Worm (Caenorhabditis elegans): ENCODE measurements around the gene F58E1.13.

Gene F58E1.13

DNA sequence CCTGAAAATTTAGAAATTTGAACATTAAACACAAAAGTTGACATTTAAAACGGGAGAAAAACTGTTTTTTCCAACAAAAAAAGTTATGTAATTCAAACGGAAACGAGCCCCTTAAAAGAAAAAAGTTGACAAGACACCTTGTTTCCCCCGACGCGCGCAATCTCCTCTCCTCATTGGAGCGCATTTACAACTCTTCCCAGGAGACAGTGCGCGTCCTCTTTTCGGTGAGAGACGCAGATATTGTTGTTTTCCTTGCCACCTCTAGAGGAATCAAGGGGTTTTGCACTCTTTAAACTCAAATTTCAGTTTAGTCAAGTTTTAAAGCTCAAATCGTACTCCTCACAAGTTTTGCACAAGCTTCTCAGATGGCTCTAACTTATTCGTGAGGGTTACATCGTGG, at the start of gene F58E1.13:
F58E1.13 (minus strand) TSS at position 12 of the 400 bp plus-strand sequence.
- TF ChIP-seq nhr-237 (tag; optimal IDR thresholded peaks at IDR 0.05) (no peak), zfp-2 (tag; optimal IDR thresholded peaks at IDR 0.05) (no peak)

DNA sequence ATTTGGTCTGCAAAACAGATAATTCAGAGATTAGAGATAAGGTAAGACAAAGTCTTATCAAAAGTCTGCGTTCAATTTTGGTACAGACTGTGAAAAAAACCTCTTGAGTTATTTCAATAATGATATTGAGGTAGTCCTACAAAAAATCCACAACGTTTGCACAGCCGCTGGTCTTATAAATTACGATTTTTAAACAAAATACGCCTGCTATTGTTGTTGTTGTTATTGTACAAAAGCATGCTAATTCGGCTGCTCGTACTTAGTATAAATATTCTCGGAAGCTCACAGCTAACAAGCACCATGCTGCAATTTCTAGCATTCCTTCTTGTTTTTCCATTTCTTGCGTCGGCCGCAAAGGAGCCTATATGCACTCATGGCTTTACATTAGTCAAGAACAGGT, 48.5 kb upstream of the F58E1.13 start, which contains the start of gene clec-19:
clec-19 (plus strand) TSS at position 301 of the 400 bp plus-strand sequence.
- TF ChIP-seq skn-1 (tag; optimal IDR thresholded peaks at IDR 0.05), result no peak
- TF ChIP-seq mxl-2 (GFP tag; conservative IDR thresholded peaks at IDR 0.05), result no peak
- TF ChIP-seq duxl-1 (tag; optimal IDR thresholded peaks at IDR 0.05; ENCODE audit: poor library complexity), result no peak
- no peak for TF ChIP-seq daf-12 (tag; optimal IDR thresholded peaks at IDR 0.05)
- TF ChIP-seq pqm-1 (tag; optimal IDR thresholded peaks at IDR 0.05), result no peak
- no peak for TF ChIP-seq dmd-6 (GFP tag; IDR thresholded peaks at IDR 0.05)
- TF ChIP-seq ceh-20 (GFP tag; IDR thresholded peaks at IDR 0.05), result no peak
- no peak for TF ChIP-seq dmd-8 (GFP tag; IDR thresholded peaks at IDR 0.05)
- TF ChIP-seq lin-38 (GFP tag; IDR thresholded peaks at IDR 0.05), result no peak

DNA sequence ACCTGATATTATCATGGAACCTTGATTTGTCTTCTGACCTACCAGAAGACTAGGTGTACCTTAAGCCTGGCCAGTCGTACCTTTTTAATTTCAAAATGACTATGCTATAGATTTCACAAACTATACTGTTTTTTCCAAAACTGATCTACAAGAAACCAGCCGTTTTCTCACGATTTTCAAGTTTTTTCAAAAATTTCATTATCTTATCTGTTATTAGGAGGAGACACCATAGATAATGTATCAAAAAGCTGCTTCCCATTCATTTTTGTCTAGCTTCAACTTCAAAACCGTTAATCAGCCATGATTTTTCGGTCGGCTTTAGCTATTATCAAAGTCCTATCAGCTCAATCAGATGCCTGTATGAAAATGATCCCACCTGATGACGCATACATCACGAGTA, 46.9 kb upstream of the F58E1.13 start, which contains the start of gene F36H5.12:
F36H5.12 (plus strand) TSS at position 301 of the 400 bp plus-strand sequence.
- TF ChIP-seq spr-3 (GFP tag; optimal IDR thresholded peaks at IDR 0.05) (no peak), attf-4 (tag; optimal IDR thresholded peaks at IDR 0.05) (no peak), fkh-10 (GFP tag; optimal IDR thresholded peaks at IDR 0.05) (no peak)

DNA sequence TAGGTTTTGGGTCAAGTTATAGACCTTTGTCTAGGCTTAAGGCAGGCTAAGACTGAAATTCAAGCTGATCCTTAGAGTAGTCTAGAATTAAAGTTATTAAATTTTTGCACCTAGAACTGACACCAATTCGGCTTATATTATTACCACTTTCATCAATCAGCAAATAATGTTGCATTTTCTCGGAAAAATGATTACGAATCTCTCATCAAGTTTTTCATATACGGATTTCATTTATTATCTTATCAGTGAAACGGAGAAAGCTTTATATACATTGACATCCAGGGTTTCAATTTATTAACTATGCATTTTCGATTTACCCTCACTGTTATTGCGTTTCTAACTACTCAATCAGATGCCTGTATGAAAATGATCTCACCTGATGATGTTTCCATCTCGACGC, 45.6 kb upstream of the F58E1.13 start, which contains the start of gene K07G6.1:
K07G6.1 (plus strand) TSS at position 301 of the 400 bp plus-strand sequence.
- TF ChIP-seq tag-97 (GFP tag; IDR thresholded peaks at IDR 0.05), result no peak
- TF ChIP-seq sdz-12 (GFP tag; optimal IDR thresholded peaks at IDR 0.05), result no peak
- TF ChIP-seq zfp-3 (GFP tag; conservative IDR thresholded peaks at IDR 0.05), result no peak
- no peak for TF ChIP-seq rbr-2 (tag; optimal IDR thresholded peaks at IDR 0.05)

DNA sequence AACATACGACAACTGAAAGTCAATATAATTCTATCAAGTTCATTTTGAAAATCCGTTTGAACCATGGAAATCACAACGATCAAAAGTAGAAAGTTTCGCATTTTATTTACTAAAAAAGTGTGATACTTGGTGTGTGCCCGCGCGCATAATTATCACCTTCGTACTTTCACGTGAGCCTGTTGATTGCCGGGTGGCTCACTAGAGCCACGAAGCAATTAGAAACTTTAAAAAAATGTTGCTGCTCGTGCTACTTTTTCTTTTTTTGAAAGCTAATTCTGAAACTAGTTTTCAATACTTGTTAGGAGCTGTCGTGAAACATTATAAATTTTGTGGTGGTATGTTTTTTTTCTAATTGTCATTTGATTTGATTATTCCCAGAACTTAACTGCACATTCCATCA, 43.2 kb upstream of the F58E1.13 start, which contains the start of the genes irld-9 and irld-33:
irld-9 (minus strand) TSS at position 101 of the 400 bp plus-strand sequence.
irld-33 (plus strand) TSS at position 209 of the 400 bp plus-strand sequence.
- TF ChIP-seq F44E2.7 (GFP tag; IDR thresholded peaks at IDR 0.05) (no peak), lim-7 (GFP tag; IDR thresholded peaks at IDR 0.05) (no peak), aha-1 (tag) (peak; percentile 68), ceh-44 (GFP tag; IDR thresholded peaks at IDR 0.05) (no peak), nhr-10 (tag; optimal IDR thresholded peaks at IDR 0.05) (no peak)

DNA sequence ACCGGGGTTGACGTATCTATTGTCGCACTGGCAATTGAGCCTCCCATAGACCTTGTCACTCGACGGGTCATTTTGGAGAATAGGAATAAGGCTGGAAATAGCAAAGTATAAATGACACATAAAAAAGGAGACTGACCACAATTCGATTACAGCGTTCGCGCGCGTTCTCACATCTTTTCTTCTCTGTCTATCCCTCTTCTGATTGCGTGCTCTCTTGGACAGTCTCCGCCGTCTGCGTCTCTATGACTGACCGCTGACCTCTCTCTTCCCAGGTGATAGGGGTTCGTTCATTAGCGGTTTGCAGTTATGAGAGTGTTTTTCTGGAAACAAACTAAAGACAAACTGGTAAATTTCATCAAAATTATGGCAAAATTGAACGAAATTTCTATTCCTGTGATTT, 40.7 kb upstream of the F58E1.13 start, which contains the start of gene ceh-83:
ceh-83 (minus strand) TSS at position 181 of the 400 bp plus-strand sequence.
- TF ChIP-seq unc-62 (GFP tag; optimal IDR thresholded peaks at IDR 0.05 in 1 of 2) (peak in 1 of 2 experiments; percentile 34), unc-62 (tag; optimal IDR thresholded peaks at IDR 0.05) (no peak), hlh-11 (tag; optimal IDR thresholded peaks at IDR 0.05) (peak; percentile 50), lin-13 (GFP tag; optimal IDR thresholded peaks at IDR 0.05) (no peak), mxl-3 (GFP tag; optimal IDR thresholded peaks at IDR 0.05) (no peak), duxl-1 (tag; optimal IDR thresholded peaks at IDR 0.05; ENCODE audit: poor library complexity) (peak; percentile 98), dve-1 (tag; optimal IDR thresholded peaks at IDR 0.05; ENCODE audit: insufficient read depth) (no peak), saeg-2 (GFP tag; IDR thresholded peaks at IDR 0.05) (no peak), daf-16 (GFP tag; optimal IDR thresholded peaks at IDR 0.05) (no peak), daf-16 (tag; optimal IDR thresholded peaks at IDR 0.05) (no peak), mxl-2 (GFP tag; conservative IDR thresholded peaks at IDR 0.05) (no peak), nhr-28 (tag; optimal IDR thresholded peaks at IDR 0.05) (peak; percentile 13), ama-1 (optimal IDR thresholded peaks at IDR 0.05) (no peak), lsy-2 (tag; optimal IDR thresholded peaks at IDR 0.05) (no peak)

Data from whole organism, L4 larva.